Worm (Caenorhabditis elegans): ENCODE results near the gene F59B2.12.

Gene F59B2.12

DNA sequence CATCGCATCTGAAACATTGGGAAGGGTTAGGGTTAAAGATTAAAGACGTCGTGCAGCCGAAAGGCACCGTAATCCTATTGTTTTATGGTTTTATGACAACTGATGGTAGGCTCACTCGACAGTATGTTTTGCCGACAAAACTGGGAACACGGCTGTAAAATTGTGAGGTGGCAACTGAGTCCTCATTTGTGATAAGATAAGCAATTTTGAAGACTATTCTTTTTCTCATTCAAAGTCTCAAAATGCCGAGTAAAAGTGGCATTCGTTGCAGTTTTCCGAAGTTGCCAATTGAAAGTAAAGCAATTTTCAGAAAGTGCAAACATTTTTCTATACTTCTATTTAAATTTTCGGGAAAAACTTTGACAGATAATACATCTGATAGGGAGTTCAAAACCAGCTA, 52.3 kb downstream of the F59B2.12 start:
- no peak for TF ChIP-seq hpl-2 (GFP tag; optimal IDR thresholded peaks at IDR 0.05)
- TF ChIP-seq fos-1 (tag; optimal IDR thresholded peaks at IDR 0.05): no peak
- TF ChIP-seq pax-3 (tag; optimal IDR thresholded peaks at IDR 0.05): no peak
- no peak for TF ChIP-seq alr-1 (tag; optimal IDR thresholded peaks at IDR 0.05; ENCODE audit: borderline replicate concordance)
- TF ChIP-seq sox-4 (tag; optimal IDR thresholded peaks at IDR 0.05): no peak
- TF ChIP-seq unc-130 (tag; optimal IDR thresholded peaks at IDR 0.05): no peak
- TF ChIP-seq nhr-71 (tag; optimal IDR thresholded peaks at IDR 0.05): no peak
- TF ChIP-seq irx-1 (tag; optimal IDR thresholded peaks at IDR 0.05): no peak
- no peak for TF ChIP-seq snu-23 (GFP tag; optimal IDR thresholded peaks at IDR 0.05)
- no peak for TF ChIP-seq ceh-8 (GFP tag; optimal IDR thresholded peaks at IDR 0.05)
- no peak for TF ChIP-seq isw-1 (GFP tag; IDR thresholded peaks at IDR 0.05)
- no peak for TF ChIP-seq unc-98 (GFP tag; IDR thresholded peaks at IDR 0.05)
- TF ChIP-seq lsy-2 (tag; optimal IDR thresholded peaks at IDR 0.05): no peak
- TF ChIP-seq elt-2 (tag; optimal IDR thresholded peaks at IDR 0.05): no peak
- TF ChIP-seq blmp-1 (tag; optimal IDR thresholded peaks at IDR 0.05): no peak
- TF ChIP-seq nhr-11 (tag; optimal IDR thresholded peaks at IDR 0.05): no peak
